Worm (Caenorhabditis elegans): ENCODE measurements around the gene M01H9.4.
A peak's percentile ranks its signal among the peaks of the same experiment; 100 is the strongest.

Gene M01H9.4

ce11 chrIV:4463132-4463531, 19.6 kb downstream of the M01H9.4 start, which contains the start of gene M01H9.2:
Gene M01H9.2 (minus strand): TSS chrIV:4463232.
- TF ChIP-seq nhr-76 (tag; optimal IDR thresholded peaks at IDR 0.05) (no peak), elt-2 (tag; optimal IDR thresholded peaks at IDR 0.05) (no peak), pqm-1 (tag; optimal IDR thresholded peaks at IDR 0.05) (no peak), nhr-43 (tag; optimal IDR thresholded peaks at IDR 0.05; ENCODE audit: poor library complexity, severe bottlenecking) (no peak), ceh-9 (tag; optimal IDR thresholded peaks at IDR 0.05) (no peak), ama-1 (optimal IDR thresholded peaks at IDR 0.05) (no peak), tbx-2 (tag; optimal IDR thresholded peaks at IDR 0.05) (no peak), snpc-4 (tag; optimal IDR thresholded peaks at IDR 0.05) (no peak)

ce11 chrIV:4459342-4459741, 23.4 kb downstream of the M01H9.4 start:
- no peak for TF ChIP-seq snpc-4 (tag; optimal IDR thresholded peaks at IDR 0.05)
- no peak for TF ChIP-seq ceh-28 (tag; optimal IDR thresholded peaks at IDR 0.05)
- TF ChIP-seq ceh-82 (tag; optimal IDR thresholded peaks at IDR 0.05) = no peak
- no peak for TF ChIP-seq nhr-43 (tag; optimal IDR thresholded peaks at IDR 0.05; ENCODE audit: poor library complexity, severe bottlenecking)
- TF ChIP-seq egl-27 (tag; optimal IDR thresholded peaks at IDR 0.05) = no peak
- no peak for TF ChIP-seq nhr-77 (tag; optimal IDR thresholded peaks at IDR 0.05)
- TF ChIP-seq mdl-1 (tag; optimal IDR thresholded peaks at IDR 0.05) = no peak
- no peak for TF ChIP-seq elt-2 (tag; optimal IDR thresholded peaks at IDR 0.05)
- no peak for TF ChIP-seq sea-2 (GFP tag; optimal IDR thresholded peaks at IDR 0.05)
- TF ChIP-seq ztf-4 (tag; optimal IDR thresholded peaks at IDR 0.05) = no peak

- TF ChIP-seq unc-62 (GFP tag; optimal IDR thresholded peaks at IDR 0.05) (no peak), snpc-4 (tag; optimal IDR thresholded peaks at IDR 0.05) (no peak), lin-15B (tag; optimal IDR thresholded peaks at IDR 0.05) (no peak), ceh-28 (tag; optimal IDR thresholded peaks at IDR 0.05) (no peak), ceh-9 (tag; optimal IDR thresholded peaks at IDR 0.05) (no peak), tbx-2 (tag; optimal IDR thresholded peaks at IDR 0.05) (no peak), ama-1 (optimal IDR thresholded peaks at IDR 0.05) (no peak), R02D3.7 (tag; optimal IDR thresholded peaks at IDR 0.05) (no peak), nhr-237 (tag; optimal IDR thresholded peaks at IDR 0.05) (no peak), nhr-67 (tag; optimal IDR thresholded peaks at IDR 0.05) (no peak), hmg-11 (tag; optimal IDR thresholded peaks at IDR 0.05) (no peak), egl-5 (tag; optimal IDR thresholded peaks at IDR 0.05) (no peak), pha-4 (tag; optimal IDR thresholded peaks at IDR 0.05) (no peak), unc-39 (tag; optimal IDR thresholded peaks at IDR 0.05) (no peak), fos-1 (tag; optimal IDR thresholded peaks at IDR 0.05) (no peak), fkh-10 (GFP tag; optimal IDR thresholded peaks at IDR 0.05) (no peak)
These were observed 26.1 kb downstream of the M01H9.4 start for ce11 chrIV:4456658-4457057.

DNA sequence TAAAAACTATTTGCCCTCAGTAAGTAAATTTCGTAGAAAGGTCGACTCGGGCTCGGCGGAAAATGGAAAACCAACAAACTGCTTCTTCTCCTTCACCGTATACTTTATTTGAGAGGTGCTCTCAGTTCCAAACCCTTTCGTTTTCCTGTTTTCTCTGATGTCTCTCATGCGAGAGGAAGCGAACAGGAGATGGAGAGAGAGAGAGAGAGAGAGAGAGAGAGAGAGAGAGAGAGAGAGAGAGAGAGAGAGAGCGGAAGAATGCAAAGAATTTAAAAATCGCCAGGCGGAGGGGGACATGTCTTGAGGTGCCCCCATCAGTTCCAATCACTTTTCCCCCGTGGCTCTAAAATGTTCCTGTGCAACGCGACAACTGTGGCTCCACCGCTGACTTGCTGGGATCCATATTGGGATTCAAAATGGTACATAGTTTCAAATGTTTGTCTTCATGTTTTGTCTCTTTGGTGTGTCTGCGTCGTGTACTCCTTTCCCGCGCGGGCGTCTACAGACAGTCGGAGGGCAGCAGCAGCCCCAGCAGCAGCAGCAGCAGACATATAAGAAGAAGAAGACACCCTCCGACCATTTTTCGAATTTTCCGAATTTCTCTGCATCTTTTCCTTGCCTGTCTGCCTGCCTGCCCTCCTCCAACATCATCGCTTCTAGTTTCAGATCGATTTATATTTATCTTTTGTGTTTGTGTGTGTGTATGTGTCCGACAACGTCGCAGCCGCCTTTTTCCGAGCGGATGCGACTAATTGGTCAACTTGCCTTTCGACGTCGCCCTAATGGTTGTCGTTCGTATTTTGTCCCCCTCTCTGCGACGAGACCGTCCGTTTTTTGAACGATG, 28.2 kb downstream of the M01H9.4 start, which contains the start of gene R08C7.11:
TSS of gene R08C7.11 (minus strand) at position 608 of the 844 bp plus-strand sequence.
- no peak for TF ChIP-seq zag-1 (tag; optimal IDR thresholded peaks at IDR 0.05)
- TF ChIP-seq ZK546.5 (tag; optimal IDR thresholded peaks at IDR 0.05) = no peak
- TF ChIP-seq nhr-23 (tag; optimal IDR thresholded peaks at IDR 0.05) = peak; percentile 68
- TF ChIP-seq nhr-77 (tag; optimal IDR thresholded peaks at IDR 0.05) = no peak
- TF ChIP-seq elt-1 (tag; optimal IDR thresholded peaks at IDR 0.05) = no peak
- no peak for TF ChIP-seq ama-1 (optimal IDR thresholded peaks at IDR 0.05)
- peak; percentile 78 for TF ChIP-seq nhr-25 (tag; optimal IDR thresholded peaks at IDR 0.05)
- no peak for TF ChIP-seq skn-1 (tag; optimal IDR thresholded peaks at IDR 0.05)
- TF ChIP-seq nfya-1 (tag; optimal IDR thresholded peaks at IDR 0.05; ENCODE audit: insufficient read depth) = peak; percentile 33
- TF ChIP-seq lin-39 (tag; optimal IDR thresholded peaks at IDR 0.05) = peak; percentile 31
- TF ChIP-seq fos-1 (tag; optimal IDR thresholded peaks at IDR 0.05) = no peak
- TF ChIP-seq nhr-11 (tag; optimal IDR thresholded peaks at IDR 0.05) = no peak
- TF ChIP-seq elt-2 (tag; optimal IDR thresholded peaks at IDR 0.05) = peak; percentile 14
- no peak for TF ChIP-seq nhr-28 (tag; optimal IDR thresholded peaks at IDR 0.05)
- TF ChIP-seq elt-3 (tag; optimal IDR thresholded peaks at IDR 0.05) = peak in 1 of 3 experiments; percentile 17
- no peak for TF ChIP-seq mml-1 (tag; optimal IDR thresholded peaks at IDR 0.05)
- TF ChIP-seq ceh-28 (tag; optimal IDR thresholded peaks at IDR 0.05) = peak; percentile 34
- TF ChIP-seq pha-4 (tag; optimal IDR thresholded peaks at IDR 0.05) = peak; percentile 67
- no peak for TF ChIP-seq ztf-4 (tag; optimal IDR thresholded peaks at IDR 0.05)
- no peak for TF ChIP-seq fkh-2 (tag; optimal IDR thresholded peaks at IDR 0.05)
- TF ChIP-seq snpc-4 (tag; optimal IDR thresholded peaks at IDR 0.05) = peak; percentile 1
- peak; percentile 23 for TF ChIP-seq nhr-43 (tag; optimal IDR thresholded peaks at IDR 0.05; ENCODE audit: poor library complexity, severe bottlenecking)
- TF ChIP-seq ztf-11 (tag; optimal IDR thresholded peaks at IDR 0.05) = no peak

All from whole organism, L3 larva.